Worm (Caenorhabditis elegans) whole organism, late embryonic: ENCODE results near the gene nipi-3.

Source experiments
- F13H6.1 ChIP-seq: sonication (generic microtip); optimal IDR thresholded peaks from 2 replicates; lab custom pipeline; 2016; ENCODE audit warnings: missing genetic modification characterization, missing compliant biosample characterization
- K09A11.1 ChIP-seq: sonication (generic microtip); optimal IDR thresholded peaks from 2 replicates; lab custom pipeline; 2017; ENCODE audit warnings: antibody characterized with exemption, mild to moderate bottlenecking, missing genetic modification characterization, missing compliant biosample characterization; ENCODE audit not compliant: insufficient read depth
- ahr-1 ChIP-seq: sonication (generic microtip); optimal IDR thresholded peaks from 2 replicates; lab custom pipeline; 2016; ENCODE audit warnings: missing genetic modification characterization, missing compliant biosample characterization
- ama-1 ChIP-seq: fragments of 150-350 bp; optimal IDR thresholded peaks from 2 replicates; lab custom pipeline; 2014
- ceh-14 ChIP-seq: sonication (generic microtip); optimal IDR thresholded peaks from 2 replicates; lab custom pipeline; 2016; ENCODE audit warnings: missing genotype, missing genetic modification characterization, missing compliant biosample characterization
- ceh-18 ChIP-seq: sonication (generic microtip); optimal IDR thresholded peaks from 2 replicates; lab custom pipeline; 2016; ENCODE audit warnings: missing genetic modification characterization, missing compliant biosample characterization
- ceh-19 ChIP-seq: fragments of 200-800 bp; sonication (Bioruptor generic); optimal IDR thresholded peaks from 2 replicates; lab custom pipeline; 2018; ENCODE audit warnings: mild to moderate bottlenecking, missing genetic modification characterization, missing compliant biosample characterization
- ceh-22 ChIP-seq: sonication (generic microtip); optimal IDR thresholded peaks from 2 replicates; lab custom pipeline; 2017; ENCODE audit warnings: missing biosample characterization, missing genetic modification characterization
- ceh-31 ChIP-seq: sonication (generic microtip); optimal IDR thresholded peaks from 2 replicates; lab custom pipeline; 2016; ENCODE audit warnings: missing genetic modification characterization, missing compliant biosample characterization
- ceh-34 ChIP-seq: sonication (generic microtip); optimal IDR thresholded peaks from 2 replicates; lab custom pipeline; 2016; ENCODE audit warnings: mild to moderate bottlenecking, missing genetic modification characterization, missing compliant biosample characterization
- ceh-45 ChIP-seq: fragments of 200-800 bp; sonication (Bioruptor generic); IDR thresholded peaks from 2 replicates; pipeline ENCODE4 v1.3.6; 2022; ENCODE audit warnings: missing genetic modification reagents, missing genetic modification characterization, missing compliant biosample characterization
- ceh-9 ChIP-seq: sonication (generic microtip); optimal IDR thresholded peaks from 2 replicates; lab custom pipeline; 2016; ENCODE audit warnings: mild to moderate bottlenecking, missing genetic modification characterization, inconsistent platforms, missing compliant biosample characterization
- dve-1 ChIP-seq: sonication (generic microtip); optimal IDR thresholded peaks from 2 replicates; lab custom pipeline; 2017; ENCODE audit warnings: antibody characterized with exemption, mild to moderate bottlenecking, missing genetic modification characterization, missing compliant biosample characterization
- elt-2 ChIP-seq: sonication (generic microtip); optimal IDR thresholded peaks from 2 replicates; lab custom pipeline; 2016; ENCODE audit warnings: missing genetic modification reagents, missing genetic modification characterization, missing compliant biosample characterization
- fax-1 ChIP-seq: sonication (generic microtip); optimal IDR thresholded peaks from 2 replicates; lab custom pipeline; 2016; ENCODE audit warnings: missing genotype, missing genetic modification characterization, missing compliant biosample characterization
- fkh-10 ChIP-seq: fragments of 150-350 bp; optimal IDR thresholded peaks from 2 replicates; lab custom pipeline; 2014; ENCODE audit warnings: missing biosample characterization, missing genetic modification reagents, missing genetic modification characterization
- fkh-6 ChIP-seq: sonication (generic microtip); optimal IDR thresholded peaks from 2 replicates; lab custom pipeline; 2016; ENCODE audit warnings: missing genetic modification characterization, missing compliant biosample characterization
- hlh-6 ChIP-seq: sonication (generic microtip); optimal IDR thresholded peaks from 2 replicates; lab custom pipeline; 2016; ENCODE audit warnings: missing genotype, missing genetic modification characterization, missing compliant biosample characterization
- lim-6 ChIP-seq: sonication (generic microtip); optimal IDR thresholded peaks from 2 replicates; lab custom pipeline; 2016; ENCODE audit warnings: missing genetic modification characterization, missing compliant biosample characterization
- madf-2 ChIP-seq: sonication (generic microtip); optimal IDR thresholded peaks from 2 replicates; lab custom pipeline; 2017; ENCODE audit warnings: missing genetic modification characterization, missing compliant biosample characterization
- mec-3 ChIP-seq: sonication (generic microtip); optimal IDR thresholded peaks from 2 replicates; lab custom pipeline; 2016; ENCODE audit warnings: borderline replicate concordance, missing genetic modification characterization, missing compliant biosample characterization
- nfya-1 ChIP-seq: sonication (generic microtip); optimal IDR thresholded peaks from 2 replicates; lab custom pipeline; 2017; ENCODE audit warnings: missing genetic modification characterization, mild to moderate bottlenecking, missing compliant biosample characterization, antibody characterized with exemption, moderate library complexity
- nhr-11 ChIP-seq: fragments of 150-350 bp; optimal IDR thresholded peaks from 2 replicates; lab custom pipeline; 2014; ENCODE audit warnings: missing biosample characterization, missing genetic modification characterization
- pat-9 ChIP-seq: fragments of 200-800 bp; sonication (Bioruptor generic); optimal IDR thresholded peaks from 2 replicates; lab custom pipeline; 2018; ENCODE audit warnings: mild to moderate bottlenecking, missing genetic modification characterization, moderate library complexity, missing compliant biosample characterization
- pha-2 ChIP-seq: sonication (generic microtip); optimal IDR thresholded peaks from 2 replicates; lab custom pipeline; 2017; ENCODE audit warnings: mild to moderate bottlenecking, missing genetic modification characterization, missing compliant biosample characterization
- pha-4 ChIP-seq: fragments of 150-350 bp; optimal IDR thresholded peaks from 2 replicates; lab custom pipeline; 2018; ENCODE audit warnings: missing biosample characterization, missing genetic modification reagents, missing genetic modification characterization
- pqm-1 ChIP-seq: sonication (generic microtip); optimal IDR thresholded peaks from 2 replicates; lab custom pipeline; 2016; ENCODE audit warnings: missing genetic modification characterization, missing compliant biosample characterization
- pros-1 ChIP-seq: fragments of 150-350 bp; optimal IDR thresholded peaks from 2 replicates; lab custom pipeline; 2014; ENCODE audit warnings: missing biosample characterization, missing genetic modification reagents, missing genetic modification characterization
- rnt-1 ChIP-seq: sonication (generic microtip); optimal IDR thresholded peaks from 2 replicates; lab custom pipeline; 2016; ENCODE audit warnings: missing genetic modification characterization, missing compliant biosample characterization
- sox-2 ChIP-seq: fragments of 200-800 bp; sonication (Bioruptor generic); IDR thresholded peaks from 2 replicates; pipeline ENCODE4 v1.3.6; 2022; ENCODE audit warnings: missing genetic modification reagents, missing genetic modification characterization, missing compliant biosample characterization
- sox-4 ChIP-seq: sonication (generic microtip); optimal IDR thresholded peaks from 2 replicates; lab custom pipeline; 2017; ENCODE audit warnings: mild to moderate bottlenecking, missing genetic modification characterization, inconsistent platforms, missing compliant biosample characterization
- syd-9 ChIP-seq: sonication (generic microtip); optimal IDR thresholded peaks from 2 replicates; lab custom pipeline; 2016; ENCODE audit warnings: mild to moderate bottlenecking, missing genetic modification characterization, moderate library complexity, missing compliant biosample characterization
- tbx-2 ChIP-seq: sonication (generic microtip); optimal IDR thresholded peaks from 2 replicates; lab custom pipeline; 2016; ENCODE audit warnings: missing genetic modification characterization, missing compliant biosample characterization
- unc-42 ChIP-seq: sonication (generic microtip); optimal IDR thresholded peaks from 2 replicates; lab custom pipeline; 2016; ENCODE audit warnings: missing genotype, missing genetic modification characterization, missing compliant biosample characterization
- unc-55 ChIP-seq: sonication (generic microtip); optimal IDR thresholded peaks from 2 replicates; lab custom pipeline; 2017; ENCODE audit warnings: missing biosample characterization, missing genetic modification reagents, missing genetic modification characterization
- zip-5 ChIP-seq: sonication (generic microtip); optimal IDR thresholded peaks from 2 replicates; lab custom pipeline; 2016; ENCODE audit warnings: missing genetic modification characterization, missing compliant biosample characterization
- ztf-16 ChIP-seq: sonication (generic microtip); optimal IDR thresholded peaks from 2 replicates; lab custom pipeline; 2017; ENCODE audit warnings: missing genetic modification characterization, missing compliant biosample characterization

Gene nipi-3

DNA sequence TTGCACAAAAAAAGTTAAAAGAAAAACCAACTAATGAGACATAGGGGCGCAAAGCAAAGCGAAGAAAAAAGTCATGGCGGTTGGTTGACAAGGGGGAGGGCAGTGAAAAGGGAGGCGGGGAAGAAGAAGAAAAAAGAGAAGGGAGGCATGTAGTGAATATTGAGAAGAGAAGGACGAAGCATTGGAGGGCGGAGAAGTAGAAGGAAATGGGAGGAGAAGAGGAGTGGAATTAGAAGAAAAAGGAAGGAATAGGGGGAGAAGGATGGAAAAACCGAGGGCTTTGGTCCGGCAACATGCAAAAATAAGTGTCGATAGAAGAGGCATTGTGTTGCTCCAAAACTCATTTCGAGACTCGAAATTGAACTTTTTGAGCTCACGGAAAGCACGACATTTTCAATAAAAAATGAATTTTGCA, 23.0 kb downstream of the nipi-3 start:
- TF ChIP-seq tbx-2 (tag; lab: Kevin White, UChicago) = peak; percentile 44
- no peak for TF ChIP-seq elt-2 (tag; lab: Kevin White, UChicago)
- TF ChIP-seq nfya-1 (tag; lab: Kevin White, UChicago) = peak; percentile 38
- TF ChIP-seq sox-4 (tag; lab: Kevin White, UChicago) = peak; percentile 28
- peak; percentile 39 for TF ChIP-seq ceh-14 (tag; lab: Kevin White, UChicago)
- TF ChIP-seq ceh-34 (tag; lab: Kevin White, UChicago) = no peak
- TF ChIP-seq pha-4 (tag; lab: Kevin White, UChicago) = no peak
- peak; percentile 63 for TF ChIP-seq ceh-31
- TF ChIP-seq ama-1 = no peak
- peak; percentile 77 for TF ChIP-seq unc-42 (tag; lab: Kevin White, UChicago)
- no peak for TF ChIP-seq pqm-1
- no peak for TF ChIP-seq ceh-22 (tag; lab: Kevin White, UChicago)
- TF ChIP-seq dve-1 (tag; lab: Kevin White, UChicago) = no peak
- TF ChIP-seq madf-2 (tag; lab: Kevin White, UChicago) = no peak
- TF ChIP-seq ztf-16 (tag; lab: Kevin White, UChicago) = no peak
- no peak for TF ChIP-seq rnt-1
- TF ChIP-seq ceh-18 (tag; lab: Kevin White, UChicago) = peak; percentile 25
- TF ChIP-seq fkh-10 (GFP tag; lab: Kevin White, UChicago) = peak; percentile 7
- TF ChIP-seq hlh-6 = no peak
- no peak for TF ChIP-seq pros-1 (tag; lab: Kevin White, UChicago)
- no peak for TF ChIP-seq ceh-19 (GFP tag; lab: Kevin White, UChicago)
- TF ChIP-seq F13H6.1 = peak; percentile 4
- no peak for TF ChIP-seq lim-6 (tag; lab: Kevin White, UChicago)
- no peak for TF ChIP-seq nhr-11 (tag; lab: Kevin White, UChicago)
- no peak for TF ChIP-seq sox-2 (GFP tag; lab: Robert Waterston, UW)
- no peak for TF ChIP-seq ahr-1 (tag; lab: Kevin White, UChicago)
- peak; percentile 2 for TF ChIP-seq syd-9 (tag; lab: Kevin White, UChicago)
- TF ChIP-seq ceh-9 = no peak
- no peak for TF ChIP-seq K09A11.1
- TF ChIP-seq ceh-45 (GFP tag; lab: Robert Waterston, UW) = 0 out of 2 replicates have a peak, but pooled peaks have one; percentile 18
- no peak for TF ChIP-seq fax-1 (tag; lab: Kevin White, UChicago)
- TF ChIP-seq, all 69 proteins: peak for 11

- peak; percentile 92 for TF ChIP-seq unc-42 (tag; lab: Kevin White, UChicago)
- no peak for TF ChIP-seq unc-55 (GFP tag; lab: Kevin White, UChicago)
Observed at ce11 chrX:15633964-15634363, 26.2 kb downstream of the nipi-3 start.

- TF ChIP-seq fkh-6 (tag; lab: Kevin White, UChicago) = no peak
- TF ChIP-seq mec-3 (tag; lab: Kevin White, UChicago) = no peak
- no peak for TF ChIP-seq F13H6.1
- TF ChIP-seq pat-9 = no peak
- no peak for TF ChIP-seq ceh-19 (GFP tag; lab: Kevin White, UChicago)
- TF ChIP-seq zip-5 (tag; lab: Kevin White, UChicago) = no peak
- TF ChIP-seq unc-42 (tag; lab: Kevin White, UChicago) = no peak
- TF ChIP-seq pha-2 (tag; lab: Kevin White, UChicago) = no peak
- TF ChIP-seq, all 69 proteins: peak for 0
Observed at ce11 chrX:15640603-15641002, 32.8 kb downstream of the nipi-3 start, which contains the start of gene K09E9.7. K09E9.7 (plus strand) TSS chrX:15640903.

DNA sequence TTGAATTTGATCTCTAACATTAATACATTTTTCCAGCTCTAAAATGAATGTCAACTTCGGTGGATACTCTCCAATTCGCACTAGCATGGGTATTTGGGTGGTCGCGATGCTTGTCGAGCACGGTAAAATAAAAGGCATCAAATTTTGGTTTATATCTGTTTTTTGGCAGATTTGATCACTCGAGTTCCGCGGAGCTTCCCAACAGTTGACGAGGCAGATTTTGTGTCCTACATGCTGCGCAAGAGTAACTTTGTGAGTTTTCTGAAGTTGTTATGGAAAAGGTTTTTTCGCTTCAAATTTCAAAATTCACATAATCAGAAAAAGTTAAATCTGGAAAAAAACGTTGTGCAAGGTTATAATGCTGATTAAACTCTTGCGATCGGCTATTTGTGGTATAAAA, 33.6 kb downstream of the nipi-3 start:
- TF ChIP-seq rnt-1 (no peak), pha-2 (tag; lab: Kevin White, UChicago) (no peak)
- TF ChIP-seq, all 69 proteins: peak for 0
